Worm (Caenorhabditis elegans) whole organism, midembryonic: ENCODE results near the gene srh-264.

Experiments
- T22C8.4 ChIP-seq: fragments of 200-800 bp; sonication (Bioruptor generic); IDR thresholded peaks from 2 replicates; pipeline ENCODE4 v1.3.6; 2022; ENCODE audit warnings: missing genetic modification characterization, missing compliant biosample characterization
- cog-1 ChIP-seq: sonication (generic microtip); optimal IDR thresholded peaks from 2 replicates; lab custom pipeline; 2016; ENCODE audit warnings: missing genetic modification characterization, missing compliant biosample characterization
- flt-1 ChIP-seq: fragments of 200-800 bp; sonication (Bioruptor generic); IDR thresholded peaks from 2 replicates; pipeline ENCODE4 v1.3.6; 2022; ENCODE audit warnings: missing genetic modification characterization, missing compliant biosample characterization
- klf-2 ChIP-seq: fragments of 200-800 bp; sonication (Bioruptor generic); conservative IDR thresholded peaks from 2 replicates; pipeline ENCODE4 v1.3.6; 2022; ENCODE audit warnings: missing genetic modification reagents, missing genetic modification characterization, missing compliant biosample characterization
- med-1 ChIP-seq: sonication (generic microtip); optimal IDR thresholded peaks from 2 replicates; lab custom pipeline; 2017; ENCODE audit warnings: missing genetic modification characterization, mild to moderate bottlenecking, missing compliant biosample characterization, antibody characterized with exemption, missing genetic modification reagents; ENCODE audit not compliant: insufficient read depth
- ref-1 ChIP-seq: fragments of 200-800 bp; sonication (Bioruptor generic); conservative IDR thresholded peaks from 2 replicates; pipeline ENCODE4 v1.3.6; 2022; ENCODE audit warnings: missing genetic modification reagents, missing genetic modification characterization, missing compliant biosample characterization
- tab-1 ChIP-seq: fragments of 200-800 bp; sonication (Bioruptor generic); IDR thresholded peaks from 2 replicates; pipeline ENCODE4 v1.3.6; 2022; ENCODE audit warnings: missing genetic modification characterization, missing compliant biosample characterization
- ztf-23 ChIP-seq: fragments of 200-800 bp; sonication (Bioruptor generic); IDR thresholded peaks from 2 replicates; pipeline ENCODE4 v1.3.6; 2022; ENCODE audit warnings: missing genetic modification reagents, missing genetic modification characterization, missing compliant biosample characterization
- ztf-29 ChIP-seq: fragments of 200-800 bp; sonication (Bioruptor generic); IDR thresholded peaks from 2 replicates; pipeline ENCODE4 v1.3.6; 2022; ENCODE audit warnings: missing genetic modification reagents, missing genetic modification characterization, missing compliant biosample characterization

The srh-264 gene

ce11 chrV:15413847-15414246 lies at the start of gene srh-264:
Gene srh-264 (plus strand): TSS chrV:15414147.
- no peak for TF ChIP-seq med-1 (GFP tag; lab: Kevin White, UChicago)
- TF ChIP-seq ref-1 (GFP tag; lab: Robert Waterston, UW): no peak
- TF ChIP-seq ztf-29: no peak
- TF ChIP-seq flt-1 (GFP tag; lab: Robert Waterston, UW): no peak
- no peak for TF ChIP-seq klf-2
- TF ChIP-seq cog-1 (tag; lab: Kevin White, UChicago): no peak
- no peak for TF ChIP-seq tab-1 (GFP tag; lab: Robert Waterston, UW)
- TF ChIP-seq T22C8.4 (GFP tag; lab: Robert Waterston, UW): no peak
- no peak for TF ChIP-seq ztf-23

ce11 chrV:15367770-15368169 lies 46.2 kb upstream of the srh-264 start:
- TF ChIP-seq med-1 (GFP tag; lab: Kevin White, UChicago) (no peak), ztf-29 (no peak)

- TF ChIP-seq ref-1 (GFP tag; lab: Robert Waterston, UW): no peak
- no peak for TF ChIP-seq cog-1 (tag; lab: Kevin White, UChicago)
- TF ChIP-seq flt-1 (GFP tag; lab: Robert Waterston, UW): no peak
- no peak for TF ChIP-seq ztf-23
- no peak for TF ChIP-seq klf-2
- no peak for TF ChIP-seq med-1 (GFP tag; lab: Kevin White, UChicago)
- no peak for TF ChIP-seq tab-1 (GFP tag; lab: Robert Waterston, UW)
- no peak for TF ChIP-seq T22C8.4 (GFP tag; lab: Robert Waterston, UW)
Observed at ce11 chrV:15369707-15370106, 44.2 kb upstream of the srh-264 start, which contains the start of gene nhr-269. Gene nhr-269 (minus strand): TSS chrV:15369807.

- no peak for TF ChIP-seq med-1 (GFP tag; lab: Kevin White, UChicago)
- no peak for TF ChIP-seq tab-1 (GFP tag; lab: Robert Waterston, UW)
- no peak for TF ChIP-seq ztf-23
- no peak for TF ChIP-seq cog-1 (tag; lab: Kevin White, UChicago)
- no peak for TF ChIP-seq ztf-29
- TF ChIP-seq T22C8.4 (GFP tag; lab: Robert Waterston, UW): no peak
- no peak for TF ChIP-seq klf-2
- TF ChIP-seq flt-1 (GFP tag; lab: Robert Waterston, UW): no peak
- TF ChIP-seq ref-1 (GFP tag; lab: Robert Waterston, UW): no peak
Observed at ce11 chrV:15376223-15376622, 37.7 kb upstream of the srh-264 start, which contains the start of gene srh-52. Gene srh-52 (minus strand): TSS chrV:15376323.

- TF ChIP-seq flt-1 (GFP tag; lab: Robert Waterston, UW) (no peak), klf-2 (no peak), tab-1 (GFP tag; lab: Robert Waterston, UW) (no peak), ztf-29 (no peak), ref-1 (GFP tag; lab: Robert Waterston, UW) (no peak), cog-1 (tag; lab: Kevin White, UChicago) (no peak), med-1 (GFP tag; lab: Kevin White, UChicago) (no peak), ztf-23 (no peak), T22C8.4 (GFP tag; lab: Robert Waterston, UW) (no peak)
Observed at ce11 chrV:15377903-15378302, 36.0 kb upstream of the srh-264 start, which contains the start of gene srh-122. Gene srh-122 (minus strand): TSS chrV:15378003.

- TF ChIP-seq klf-2 (no peak), ref-1 (GFP tag; lab: Robert Waterston, UW) (no peak), T22C8.4 (GFP tag; lab: Robert Waterston, UW) (no peak), flt-1 (GFP tag; lab: Robert Waterston, UW) (no peak), cog-1 (tag; lab: Kevin White, UChicago) (no peak), ztf-29 (no peak), ztf-23 (no peak), med-1 (GFP tag; lab: Kevin White, UChicago) (no peak), tab-1 (GFP tag; lab: Robert Waterston, UW) (no peak)
Observed at ce11 chrV:15379817-15380216, 34.1 kb upstream of the srh-264 start, which contains the start of gene srh-251. Gene srh-251 (minus strand): TSS chrV:15379917.

ce11 chrV:15380857-15381256 lies 33.1 kb upstream of the srh-264 start, which contains the start of gene dhs-23:
Gene dhs-23 (plus strand): TSS chrV:15381219.
- TF ChIP-seq ztf-23 (no peak), tab-1 (GFP tag; lab: Robert Waterston, UW) (no peak), flt-1 (GFP tag; lab: Robert Waterston, UW) (no peak), med-1 (GFP tag; lab: Kevin White, UChicago) (no peak), ztf-29 (no peak), cog-1 (tag; lab: Kevin White, UChicago) (no peak), ref-1 (GFP tag; lab: Robert Waterston, UW) (no peak), T22C8.4 (GFP tag; lab: Robert Waterston, UW) (no peak), klf-2 (no peak)

ce11 chrV:15383739-15384138 lies 30.2 kb upstream of the srh-264 start, which contains the start of gene str-88:
Gene str-88 (minus strand): TSS chrV:15383839.
- no peak for TF ChIP-seq tab-1 (GFP tag; lab: Robert Waterston, UW)
- TF ChIP-seq ref-1 (GFP tag; lab: Robert Waterston, UW): no peak
- TF ChIP-seq med-1 (GFP tag; lab: Kevin White, UChicago): no peak
- no peak for TF ChIP-seq flt-1 (GFP tag; lab: Robert Waterston, UW)
- no peak for TF ChIP-seq cog-1 (tag; lab: Kevin White, UChicago)
- no peak for TF ChIP-seq ztf-23
- no peak for TF ChIP-seq T22C8.4 (GFP tag; lab: Robert Waterston, UW)
- no peak for TF ChIP-seq klf-2
- no peak for TF ChIP-seq ztf-29

ce11 chrV:15384733-15385132 lies 29.2 kb upstream of the srh-264 start, which contains the start of gene str-102:
Gene str-102 (plus strand): TSS chrV:15385033.
- TF ChIP-seq med-1 (GFP tag; lab: Kevin White, UChicago): no peak
- no peak for TF ChIP-seq flt-1 (GFP tag; lab: Robert Waterston, UW)
- TF ChIP-seq T22C8.4 (GFP tag; lab: Robert Waterston, UW): no peak
- TF ChIP-seq cog-1 (tag; lab: Kevin White, UChicago): no peak
- TF ChIP-seq tab-1 (GFP tag; lab: Robert Waterston, UW): no peak
- no peak for TF ChIP-seq ztf-23
- TF ChIP-seq ref-1 (GFP tag; lab: Robert Waterston, UW): no peak
- TF ChIP-seq klf-2: no peak
- no peak for TF ChIP-seq ztf-29
